Worm (Caenorhabditis elegans): ENCODE data around the gene C35A5.10.

ce11 chrV:10503011-10503410 is 982 bp upstream of the C35A5.10 start, which contains the start of gene C35A5.11:
- no peak for TF ChIP-seq dao-5 (tag; optimal IDR thresholded peaks at IDR 0.05)
- TF ChIP-seq W03F9.2 (tag; optimal IDR thresholded peaks at IDR 0.05), result no peak
- no peak for TF ChIP-seq him-1 (tag; optimal IDR thresholded peaks at IDR 0.05)

Data from whole organism, L4/young adult.